Fruit fly (Drosophila melanogaster): Measurements from ENCODE around the gene CG4066.

The CG4066 gene

dm6 chr3R:12350497-12350896, 39.3 kb downstream of the CG4066 start, which contains the start of gene CG10038:
Gene CG10038, minus strand, starts transcription at chr3R:12350644.
- TF ChIP-seq usp (GFP tag; optimal IDR thresholded peaks at IDR 0.05) (no peak), psq (optimal IDR thresholded peaks at IDR 0.05) (no peak), pan (optimal IDR thresholded peaks at IDR 0.05) (no peak), Dll (optimal IDR thresholded peaks at IDR 0.05) (no peak), CG8478 (optimal IDR thresholded peaks at IDR 0.05) (no peak)

dm6 chr3R:12352003-12352402, 40.9 kb downstream of the CG4066 start, which contains the start of gene CG10041:
Gene CG10041, minus strand, starts transcription at chr3R:12352103.
- TF ChIP-seq psq (optimal IDR thresholded peaks at IDR 0.05) (no peak), EcR (GFP tag; optimal IDR thresholded peaks at IDR 0.05) (no peak), usp (GFP tag; optimal IDR thresholded peaks at IDR 0.05) (no peak), pan (optimal IDR thresholded peaks at IDR 0.05) (no peak), CG8478 (optimal IDR thresholded peaks at IDR 0.05) (no peak), Dll (optimal IDR thresholded peaks at IDR 0.05) (no peak)

- TF ChIP-seq usp (GFP tag; optimal IDR thresholded peaks at IDR 0.05) (no peak), pan (optimal IDR thresholded peaks at IDR 0.05) (no peak), EcR (GFP tag; optimal IDR thresholded peaks at IDR 0.05) (no peak), psq (optimal IDR thresholded peaks at IDR 0.05) (no peak), CG8478 (optimal IDR thresholded peaks at IDR 0.05) (no peak), Dll (optimal IDR thresholded peaks at IDR 0.05) (no peak)
Observed at dm6 chr3R:12356044-12356443, 44.9 kb downstream of the CG4066 start, which contains the start of gene MBD-R2. Gene MBD-R2, minus strand, starts transcription at chr3R:12356265.

dm6 chr3R:12359837-12360236, 48.7 kb downstream of the CG4066 start, which contains the start of gene CG4115:
Gene CG4115, plus strand, starts transcription at chr3R:12360008.
- TF ChIP-seq EcR (GFP tag; optimal IDR thresholded peaks at IDR 0.05): no peak
- no peak for TF ChIP-seq usp (GFP tag; optimal IDR thresholded peaks at IDR 0.05)
- TF ChIP-seq CG8478 (optimal IDR thresholded peaks at IDR 0.05): no peak
- no peak for TF ChIP-seq psq (optimal IDR thresholded peaks at IDR 0.05)
- TF ChIP-seq Dll (optimal IDR thresholded peaks at IDR 0.05): no peak
- TF ChIP-seq pan (optimal IDR thresholded peaks at IDR 0.05): no peak

- TF ChIP-seq Dll (optimal IDR thresholded peaks at IDR 0.05): no peak
- no peak for TF ChIP-seq usp (GFP tag; optimal IDR thresholded peaks at IDR 0.05)
- no peak for TF ChIP-seq EcR (GFP tag; optimal IDR thresholded peaks at IDR 0.05)
- no peak for TF ChIP-seq pan (optimal IDR thresholded peaks at IDR 0.05)
- no peak for TF ChIP-seq CG8478 (optimal IDR thresholded peaks at IDR 0.05)
- TF ChIP-seq psq (optimal IDR thresholded peaks at IDR 0.05): no peak
Observed at dm6 chr3R:12361962-12362497, 50.9 kb downstream of the CG4066 start.
